Fruit fly (Drosophila melanogaster) whole organism, embryonic: ENCODE results near the gene Drep4.
A peak's percentile ranks its signal among the peaks of the same experiment; 100 is the strongest.

ENCODE experiments used
- ATbp ChIP-seq: fragments of 200-800 bp; sonication (Bioruptor generic); optimal IDR thresholded peaks from 2 replicates; lab custom pipeline; 2017; ENCODE audit warnings: missing biosample characterization, mild to moderate bottlenecking, missing genetic modification characterization, missing genetic modification reagents
- Ada2b ChIP-seq: fragments of 200-800 bp; sonication (Bioruptor generic); IDR thresholded peaks from 2 replicates; pipeline ENCODE4 v1.3.6; 2022; ENCODE audit warnings: missing biosample characterization, missing genetic modification characterization
- Adf1 ChIP-seq: fragments of 200-800 bp; sonication (Bioruptor generic); IDR thresholded peaks from 2 replicates; pipeline ENCODE4 v1.3.6; 2022; ENCODE audit warnings: missing biosample characterization, missing genetic modification characterization
- CG10462 ChIP-seq: fragments of 200-800 bp; sonication (Bioruptor generic); optimal IDR thresholded peaks from 2 replicates; lab custom pipeline; 2016; ENCODE audit warnings: missing biosample characterization, missing genetic modification characterization
- CG10543 ChIP-seq: fragments of 200-800 bp; sonication (Bioruptor generic); optimal IDR thresholded peaks from 3 replicates; lab custom pipeline; 2017; ENCODE audit warnings: missing biosample characterization, mild to moderate bottlenecking, missing genetic modification characterization, moderate library complexity
- CG10959 ChIP-seq: fragments of 200-800 bp; sonication (Bioruptor generic); IDR thresholded peaks from 2 replicates; pipeline ENCODE4 v1.3.6; 2022; ENCODE audit warnings: missing biosample characterization, missing genetic modification characterization
- CG10979 ChIP-seq: fragments of 200-800 bp; sonication (Bioruptor generic); optimal IDR thresholded peaks from 2 replicates; lab custom pipeline; 2018; ENCODE audit warnings: missing biosample characterization, mild to moderate bottlenecking, missing genetic modification characterization, moderate library complexity
- CG11247 ChIP-seq: fragments of 200-800 bp; sonication (Bioruptor generic); IDR thresholded peaks from 2 replicates; pipeline ENCODE4 v1.3.6; 2022; ENCODE audit warnings: missing biosample characterization, missing genetic modification characterization
- CG13424 ChIP-seq: fragments of 200-800 bp; sonication (Bioruptor generic); optimal IDR thresholded peaks from 2 replicates; lab custom pipeline; 2019; ENCODE audit warnings: missing biosample characterization, mild to moderate bottlenecking, missing genetic modification characterization, moderate library complexity
- CG14441 ChIP-seq: fragments of 200-800 bp; sonication (Bioruptor generic); IDR thresholded peaks from 2 replicates; pipeline ENCODE4 v1.3.6; 2022; ENCODE audit warnings: missing biosample characterization, missing genetic modification characterization
- CG15073 ChIP-seq: fragments of 200-800 bp; sonication (Bioruptor generic); optimal IDR thresholded peaks from 2 replicates; lab custom pipeline; 2016; ENCODE audit warnings: missing biosample characterization, missing genetic modification characterization
- CG16863 ChIP-seq: fragments of 200-800 bp; sonication (Bioruptor generic); optimal IDR thresholded peaks from 3 replicates; lab custom pipeline; 2016; ENCODE audit warnings: missing biosample characterization, missing genetic modification characterization
- CG17186 ChIP-seq: fragments of 200-800 bp; sonication (Bioruptor generic); optimal IDR thresholded peaks from 3 replicates; lab custom pipeline; 2017; ENCODE audit warnings: missing biosample characterization, missing genetic modification reagents, missing genetic modification characterization
- CG31365 ChIP-seq: fragments of 200-800 bp; sonication (Bioruptor generic); optimal IDR thresholded peaks from 2 replicates; lab custom pipeline; 2018; ENCODE audit warnings: missing biosample characterization, mild to moderate bottlenecking, missing genetic modification characterization
- CG31388 ChIP-seq: fragments of 200-800 bp; sonication (Bioruptor generic); optimal IDR thresholded peaks from 2 replicates; lab custom pipeline; 2016; ENCODE audit warnings: missing biosample characterization, missing genetic modification characterization
- CG3281 ChIP-seq: fragments of 200-800 bp; sonication (Bioruptor generic); optimal IDR thresholded peaks from 3 replicates; lab custom pipeline; 2017; ENCODE audit warnings: missing biosample characterization, mild to moderate bottlenecking, missing genetic modification characterization
- CG34224 ChIP-seq: fragments of 200-800 bp; sonication (Bioruptor generic); IDR thresholded peaks from 3 replicates; pipeline ENCODE4 v1.3.6; 2022; ENCODE audit warnings: missing biosample characterization, missing genetic modification characterization; ENCODE audit not compliant: partially characterized antibody
- CG4424 ChIP-seq: fragments of 200-800 bp; sonication (Bioruptor generic); optimal IDR thresholded peaks from 3 replicates; lab custom pipeline; 2016; ENCODE audit warnings: missing biosample characterization, missing genetic modification characterization
- CG7271 ChIP-seq: fragments of 200-800 bp; sonication (Bioruptor generic); optimal IDR thresholded peaks from 2 replicates; lab custom pipeline; 2018; ENCODE audit warnings: missing biosample characterization, mild to moderate bottlenecking, missing genetic modification characterization, moderate library complexity
- CG7839 ChIP-seq: fragments of 200-800 bp; sonication (Bioruptor generic); optimal IDR thresholded peaks from 3 replicates; lab custom pipeline; 2018; ENCODE audit warnings: missing biosample characterization, mild to moderate bottlenecking, missing genetic modification characterization, moderate library complexity
- CG9727 ChIP-seq: fragments of 200-800 bp; sonication (Bioruptor generic); optimal IDR thresholded peaks from 3 replicates; lab custom pipeline; 2017; ENCODE audit warnings: missing biosample characterization, mild to moderate bottlenecking, missing genetic modification characterization
- CG9932 ChIP-seq: fragments of 200-800 bp; sonication (Bioruptor generic); IDR thresholded peaks from 2 replicates; pipeline ENCODE4 v1.3.6; 2022; ENCODE audit warnings: missing biosample characterization, missing genetic modification characterization
- CHES-1-like ChIP-seq: fragments of 200-800 bp; sonication (Bioruptor generic); optimal IDR thresholded peaks from 2 replicates; lab custom pipeline; 2016; ENCODE audit warnings: missing biosample characterization, missing genetic modification characterization
- Hr39 ChIP-seq: fragments of >200 bp; optimal IDR thresholded peaks from 2 replicates; lab custom pipeline; 2017
- Lhr ChIP-seq: fragments of 200-800 bp; sonication (Bioruptor generic); optimal IDR thresholded peaks from 3 replicates; lab custom pipeline; 2017; ENCODE audit warnings: mild to moderate bottlenecking, missing biosample characterization, missing genetic modification reagents, missing genetic modification characterization
- Med ChIP-seq: fragments of 200-800 bp; sonication (Bioruptor generic); peaks from one replicate; lab custom pipeline; 2016; ENCODE audit warnings: missing biosample characterization, missing genetic modification characterization, mild to moderate bottlenecking, inconsistent platforms, moderate library complexity
- NFAT ChIP-seq: fragments of 200-800 bp; sonication (Bioruptor generic); IDR thresholded peaks from 2 replicates; pipeline ENCODE4 v1.3.6; 2022; ENCODE audit warnings: missing biosample characterization, missing genetic modification characterization
- Neu2 ChIP-seq: fragments of 200-800 bp; sonication (Bioruptor generic); optimal IDR thresholded peaks from 3 replicates; lab custom pipeline; 2016; ENCODE audit warnings: missing biosample characterization, missing genetic modification characterization, borderline replicate concordance
- Nf-YB ChIP-seq: fragments of 200-800 bp; sonication (Bioruptor generic); optimal IDR thresholded peaks from 3 replicates; lab custom pipeline; 2019; ENCODE audit warnings: missing biosample characterization, mild to moderate bottlenecking, missing genetic modification characterization, moderate library complexity
- ac ChIP-seq: fragments of 200-800 bp; sonication (Bioruptor generic); optimal IDR thresholded peaks from 3 replicates; lab custom pipeline; 2017; ENCODE audit warnings: missing biosample characterization, mild to moderate bottlenecking, missing genetic modification characterization
- amos ChIP-seq: fragments of 200-800 bp; sonication (Bioruptor generic); IDR thresholded peaks from 2 replicates; pipeline ENCODE4 v1.3.6; 2022; ENCODE audit warnings: missing biosample characterization, missing genetic modification characterization; ENCODE audit not compliant: partially characterized antibody
- bowl ChIP-seq: fragments of 200-800 bp; sonication (Bioruptor generic); IDR thresholded peaks from 2 replicates; pipeline ENCODE4 v1.3.6; 2022; ENCODE audit warnings: missing biosample characterization, missing genetic modification characterization
- cato ChIP-seq: fragments of 200-800 bp; sonication (Bioruptor generic); optimal IDR thresholded peaks from 2 replicates; lab custom pipeline; 2016; ENCODE audit warnings: missing biosample characterization, missing genetic modification characterization, borderline replicate concordance
- chinmo ChIP-seq: fragments of 200-800 bp; sonication (Bioruptor generic); IDR thresholded peaks from 4 replicates; pipeline ENCODE4 v1.3.6; 2022; ENCODE audit warnings: missing biosample characterization, missing genetic modification characterization; ENCODE audit not compliant: partially characterized antibody
- danr ChIP-seq: fragments of 200-800 bp; sonication (Bioruptor generic); IDR thresholded peaks from 2 replicates; pipeline ENCODE4 v1.3.6; 2022; ENCODE audit warnings: missing biosample characterization, missing genetic modification characterization
- dysf ChIP-seq: fragments of 200-800 bp; sonication (Bioruptor generic); IDR thresholded peaks from 3 replicates; pipeline ENCODE4 v1.3.6; 2022; ENCODE audit warnings: missing biosample characterization, missing genetic modification characterization
- eve ChIP-seq, 2 experiments: fragments of >200 bp; optimal IDR thresholded peaks; 2 replicates each; lab custom pipeline; 2017; ENCODE audit warnings: missing biosample characterization in 2 of 2, missing genetic modification characterization in 2 of 2
- gce ChIP-seq: fragments of 200-800 bp; sonication (Bioruptor generic); IDR thresholded peaks from 3 replicates; pipeline ENCODE4 v1.3.6; 2022; ENCODE audit warnings: missing biosample characterization, missing genetic modification characterization
- lilli ChIP-seq: fragments of 200-800 bp; sonication (Bioruptor generic); optimal IDR thresholded peaks from 3 replicates; lab custom pipeline; 2016; ENCODE audit warnings: missing biosample characterization, missing genetic modification characterization
- lola ChIP-seq, 3 experiments: fragments of >200 bp in 2 of 3; fragments of 200-800 bp in 1 of 3; sonication (Bioruptor generic) in 1 of 3; optimal IDR thresholded peaks; 2 replicates each; lab custom pipeline; 2017 to 2019; ENCODE audit warnings: missing biosample characterization in 3 of 3, missing genetic modification characterization in 3 of 3, mild to moderate bottlenecking in 1 of 3, moderate library complexity in 1 of 3
- mld ChIP-seq: fragments of 200-800 bp; sonication (Bioruptor generic); IDR thresholded peaks from 3 replicates; pipeline ENCODE4 v1.3.6; 2022; ENCODE audit warnings: missing biosample characterization, missing genetic modification characterization; ENCODE audit not compliant: partially characterized antibody
- nom ChIP-seq: fragments of 200-800 bp; sonication (Bioruptor generic); optimal IDR thresholded peaks from 2 replicates; lab custom pipeline; 2017; ENCODE audit warnings: missing biosample characterization, missing genetic modification characterization, mild to moderate bottlenecking, moderate library complexity, missing genetic modification reagents
- prd ChIP-seq, 3 experiments: fragments of >200 bp in 2 of 3; fragments of 200-800 bp in 1 of 3; sonication (Bioruptor generic) in 1 of 3; optimal IDR thresholded peaks in 2 of 3; IDR thresholded peaks in 1 of 3; 2 replicates in 2 of 3; 3 replicates in 1 of 3; pipeline versions ENCODE4 v1.3.6 to Lab custom; 2017 to 2022; ENCODE audit warnings: missing biosample characterization in 1 of 3, missing genetic modification characterization in 1 of 3
- scrt ChIP-seq: fragments of 200-800 bp; sonication (Bioruptor generic); optimal IDR thresholded peaks from 2 replicates; lab custom pipeline; 2018; ENCODE audit warnings: missing biosample characterization, mild to moderate bottlenecking, missing genetic modification characterization, moderate library complexity
- stwl ChIP-seq: fragments of 200-800 bp; sonication (Bioruptor generic); optimal IDR thresholded peaks from 3 replicates; lab custom pipeline; 2018; ENCODE audit warnings: missing biosample characterization, mild to moderate bottlenecking, missing genetic modification characterization, moderate library complexity
- tio ChIP-seq: fragments of 200-800 bp; sonication (Bioruptor generic); optimal IDR thresholded peaks from 2 replicates; lab custom pipeline; 2017; ENCODE audit warnings: missing biosample characterization, missing genetic modification characterization, inconsistent platforms
- toy ChIP-seq: fragments of 200-800 bp; sonication (Bioruptor generic); IDR thresholded peaks from 2 replicates; pipeline ENCODE4 v1.3.6; 2022; ENCODE audit warnings: missing biosample characterization, missing genetic modification characterization
- trh ChIP-seq: fragments of 200-800 bp; sonication (Bioruptor generic); optimal IDR thresholded peaks from 2 replicates; lab custom pipeline; 2016; ENCODE audit warnings: missing biosample characterization, missing genetic modification characterization
- tx ChIP-seq: fragments of 200-800 bp; sonication (Bioruptor generic); optimal IDR thresholded peaks from 2 replicates; lab custom pipeline; 2016; ENCODE audit warnings: missing biosample characterization, missing genetic modification characterization
- zen2 ChIP-seq: fragments of 200-800 bp; sonication (Bioruptor generic); IDR thresholded peaks from 3 replicates; pipeline ENCODE4 v1.3.6; 2022; ENCODE audit warnings: missing biosample characterization, missing genetic modification characterization; ENCODE audit not compliant: partially characterized antibody

Drep4 gene

DNA sequence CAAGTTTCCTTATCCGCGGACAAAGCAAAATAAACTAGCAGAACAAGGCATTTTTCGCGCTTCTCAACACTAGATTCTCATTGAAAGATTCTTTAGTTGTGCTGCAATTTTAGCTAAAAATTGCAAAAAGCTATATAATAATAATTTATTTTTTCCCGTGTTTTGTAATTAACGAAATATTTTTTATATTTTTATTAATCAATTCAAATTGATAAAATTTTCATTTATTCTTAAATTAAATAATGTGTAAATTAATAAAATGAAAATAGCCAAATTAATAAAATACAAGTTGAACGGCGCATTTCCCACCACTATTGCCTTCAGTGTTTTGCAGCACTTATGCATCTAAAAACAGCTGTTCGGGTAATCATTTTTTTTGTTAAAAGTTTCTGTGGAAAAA is at the start of gene Drep4, which contains the start of gene Uvrag (continued):
- peak; percentile 86 for TF ChIP-seq CG9932 (GFP tag; lab: Robert Waterston, UW)
- peak; percentile 19 for TF ChIP-seq CG10462 (GFP tag; lab: Kevin White, UChicago)
- peak; percentile 36 for TF ChIP-seq scrt (GFP tag; lab: Kevin White, UChicago)
- TF ChIP-seq CG7839, result no peak
- TF ChIP-seq nom, result no peak
- no peak; the same call in 1 of the 2 replicates for TF ChIP-seq Ada2b
- TF ChIP-seq NFAT (GFP tag; lab: Robert Waterston, UW), result peak; percentile 44; the same call in 1 of the 2 replicates
- no peak for TF ChIP-seq prd (optimal IDR thresholded peaks at IDR 0.05; lab: Kevin White, UChicago)
- peak; percentile 59; the same call in 1 of the 3 replicates for TF ChIP-seq prd (GFP tag; IDR thresholded peaks at IDR 0.05; lab: Robert Waterston, UW)
- no peak for TF ChIP-seq CG10543
- no peak for TF ChIP-seq CG10959 (GFP tag; lab: Robert Waterston, UW)
- no peak for TF ChIP-seq CG9727 (GFP tag; lab: Kevin White, UChicago)
- TF ChIP-seq CG4424 (GFP tag; lab: Kevin White, UChicago), result peak; percentile 72
- no peak for TF ChIP-seq danr (GFP tag; lab: Robert Waterston, UW)
- TF ChIP-seq lola (GFP tag; optimal IDR thresholded peaks at IDR 0.05; lab: Kevin White, UChicago), result no peak
- TF ChIP-seq CG16863 (GFP tag; lab: Kevin White, UChicago), result no peak
- peak; percentile 66 for TF ChIP-seq tio (GFP tag; lab: Kevin White, UChicago)
- TF ChIP-seq eve (GFP tag; optimal IDR thresholded peaks at IDR 0.05; lab: Kevin White, UChicago), result no peak
- no peak for TF ChIP-seq CG31388
- no peak for TF ChIP-seq CG31365 (tag; lab: Kevin White, UChicago)
- TF ChIP-seq CG13424 (tag; lab: Kevin White, UChicago), result peak; percentile 80
- TF ChIP-seq gce (GFP tag; lab: Robert Waterston, UW), result no peak
- TF ChIP-seq mld (GFP tag; lab: Robert Waterston, UW), result no peak
- TF ChIP-seq stwl, result peak; percentile 75
- no peak for TF ChIP-seq CG34224
- TF ChIP-seq trh (GFP tag; lab: Kevin White, UChicago), result peak; percentile 20
- no peak for TF ChIP-seq ATbp (GFP tag; lab: Kevin White, UChicago)
- no peak; the same call in 1 of the 2 replicates for TF ChIP-seq Adf1 (GFP tag; lab: Robert Waterston, UW)
- TF ChIP-seq Lhr (GFP tag; lab: Kevin White, UChicago), result peak; percentile 35
- TF ChIP-seq toy (GFP tag; lab: Robert Waterston, UW), result no peak
- TF ChIP-seq cato, result peak; percentile 51
- no peak for TF ChIP-seq CG7271 (tag; lab: Kevin White, UChicago)
- no peak for TF ChIP-seq Neu2 (GFP tag; lab: Kevin White, UChicago)
- TF ChIP-seq amos (GFP tag; lab: Robert Waterston, UW), result no peak
- no peak for TF ChIP-seq tx (GFP tag; lab: Kevin White, UChicago)
- peak; percentile 68 for TF ChIP-seq CG10979 (tag; lab: Kevin White, UChicago)
- TF ChIP-seq CG17186 (GFP tag; lab: Kevin White, UChicago), result no peak
- no peak for TF ChIP-seq CG3281 (GFP tag; lab: Kevin White, UChicago)
- TF ChIP-seq Nf-YB (GFP tag; lab: Kevin White, UChicago), result no peak
- 0 out of 2 replicates have a peak, but pooled peaks have one; percentile 15 for TF ChIP-seq CG11247 (GFP tag; lab: Robert Waterston, UW)
- TF ChIP-seq Hr39, result no peak
- TF ChIP-seq CG15073, result no peak
- peak; percentile 50 for TF ChIP-seq lilli (GFP tag; lab: Kevin White, UChicago)
- no peak for TF ChIP-seq zen2 (GFP tag; lab: Robert Waterston, UW)
- TF ChIP-seq ac (GFP tag; lab: Kevin White, UChicago), result no peak
- TF ChIP-seq CG14441 (GFP tag; lab: Robert Waterston, UW), result no peak; the same call in 1 of the 2 replicates
- TF ChIP-seq dysf, result peak; percentile 67; the same call in 2 of the 3 replicates
- TF ChIP-seq CHES-1-like (GFP tag; lab: Kevin White, UChicago), result peak; percentile 26
- no peak for TF ChIP-seq bowl
- no peak for TF ChIP-seq Med (GFP tag; lab: Kevin White, UChicago)
- no peak for TF ChIP-seq chinmo
